Worm (Caenorhabditis elegans): ENCODE data around the gene pals-38.
A peak's percentile ranks its signal among the peaks of the same experiment; 100 is the strongest.

pals-38 gene

ce11 chrV:12488002-12488401 is 41.2 kb upstream of the pals-38 start:
- TF ChIP-seq F13H6.1 (tag; optimal IDR thresholded peaks at IDR 0.05): no peak
- TF ChIP-seq nhr-129 (tag; optimal IDR thresholded peaks at IDR 0.05): peak; percentile 44
- TF ChIP-seq sma-9 (GFP tag; optimal IDR thresholded peaks at IDR 0.05): peak; percentile 19
- TF ChIP-seq sma-9 (tag; optimal IDR thresholded peaks at IDR 0.05): no peak

- TF ChIP-seq F13H6.1 (tag; optimal IDR thresholded peaks at IDR 0.05) (peak; percentile 20), elt-3 (tag; optimal IDR thresholded peaks at IDR 0.05) (no peak), lin-13 (GFP tag; optimal IDR thresholded peaks at IDR 0.05) (no peak), R02D3.7 (tag; optimal IDR thresholded peaks at IDR 0.05) (no peak), nhr-25 (tag; optimal IDR thresholded peaks at IDR 0.05) (no peak), aly-2 (tag; optimal IDR thresholded peaks at IDR 0.05) (no peak), C34F6.9 (tag; optimal IDR thresholded peaks at IDR 0.05) (no peak), ZK546.5 (tag; optimal IDR thresholded peaks at IDR 0.05) (no peak)
These were observed 40.1 kb upstream of the pals-38 start, which contains the start of gene inx-11 for ce11 chrV:12486934-12487333. Gene inx-11, plus strand, starts transcription at chrV:12487234.

ce11 chrV:12484585-12484984 is 37.8 kb upstream of the pals-38 start, which contains the start of gene srt-39:
Gene srt-39, plus strand, starts transcription at chrV:12484885.
- TF ChIP-seq sma-3 (GFP tag; optimal IDR thresholded peaks at IDR 0.05) (no peak), nhr-21 (tag; optimal IDR thresholded peaks at IDR 0.05) (no peak), elt-3 (tag; optimal IDR thresholded peaks at IDR 0.05) (no peak), mbf-1 (tag; optimal IDR thresholded peaks at IDR 0.05) (no peak)

ce11 chrV:12478990-12479389 is 32.2 kb upstream of the pals-38 start:
- TF ChIP-seq elt-3 (tag; optimal IDR thresholded peaks at IDR 0.05) (no peak), skn-1 (tag; optimal IDR thresholded peaks at IDR 0.05) (no peak), C34F6.9 (tag; optimal IDR thresholded peaks at IDR 0.05) (peak; percentile 61), F13H6.1 (tag; optimal IDR thresholded peaks at IDR 0.05) (peak; percentile 59), mab-5 (tag; optimal IDR thresholded peaks at IDR 0.05) (no peak), lin-13 (GFP tag; optimal IDR thresholded peaks at IDR 0.05) (no peak), lsy-2 (tag; optimal IDR thresholded peaks at IDR 0.05) (peak in 1 of 2 experiments; percentile 28), nhr-6 (tag; optimal IDR thresholded peaks at IDR 0.05) (no peak), gmeb-1 (tag; optimal IDR thresholded peaks at IDR 0.05) (no peak), sma-3 (GFP tag; optimal IDR thresholded peaks at IDR 0.05) (no peak), fos-1 (tag; optimal IDR thresholded peaks at IDR 0.05) (no peak), egl-27 (tag; optimal IDR thresholded peaks at IDR 0.05) (no peak), nhr-11 (tag; optimal IDR thresholded peaks at IDR 0.05) (no peak), mdl-1 (tag; optimal IDR thresholded peaks at IDR 0.05) (no peak), nhr-237 (tag; optimal IDR thresholded peaks at IDR 0.05) (no peak), nhr-129 (tag; optimal IDR thresholded peaks at IDR 0.05) (peak; percentile 47), zag-1 (tag; optimal IDR thresholded peaks at IDR 0.05) (no peak), sem-4 (tag; optimal IDR thresholded peaks at IDR 0.05) (no peak), ama-1 (optimal IDR thresholded peaks at IDR 0.05) (no peak), sma-9 (GFP tag; optimal IDR thresholded peaks at IDR 0.05) (peak; percentile 17), sma-9 (tag; optimal IDR thresholded peaks at IDR 0.05) (no peak)

ce11 chrV:12478111-12478510 is 31.3 kb upstream of the pals-38 start, which contains the start of gene atn-1:
Gene atn-1, plus strand, starts transcription at chrV:12478411.
- TF ChIP-seq lin-39 (tag; optimal IDR thresholded peaks at IDR 0.05) (no peak), unc-62 (GFP tag; optimal IDR thresholded peaks at IDR 0.05) (no peak), sma-3 (GFP tag; optimal IDR thresholded peaks at IDR 0.05) (no peak), nhr-12 (tag; optimal IDR thresholded peaks at IDR 0.05) (no peak)

ce11 chrV:12477139-12477538 is 30.3 kb upstream of the pals-38 start:
- TF ChIP-seq nhr-77 (tag; optimal IDR thresholded peaks at IDR 0.05): no peak
- no peak for TF ChIP-seq dmd-4 (tag; optimal IDR thresholded peaks at IDR 0.05)
- no peak for TF ChIP-seq nhr-6 (tag; optimal IDR thresholded peaks at IDR 0.05)
- no peak for TF ChIP-seq ama-1 (optimal IDR thresholded peaks at IDR 0.05)
- TF ChIP-seq ztf-11 (tag; optimal IDR thresholded peaks at IDR 0.05): no peak
- TF ChIP-seq sem-4 (tag; optimal IDR thresholded peaks at IDR 0.05): no peak
- TF ChIP-seq skn-1 (tag; optimal IDR thresholded peaks at IDR 0.05): no peak
- no peak for TF ChIP-seq mbf-1 (tag; optimal IDR thresholded peaks at IDR 0.05)
- no peak for TF ChIP-seq sma-3 (GFP tag; optimal IDR thresholded peaks at IDR 0.05)
- TF ChIP-seq Y55F3AM.14 (GFP tag; optimal IDR thresholded peaks at IDR 0.05): no peak
- peak; percentile 51 for TF ChIP-seq nhr-129 (tag; optimal IDR thresholded peaks at IDR 0.05)
- TF ChIP-seq F13H6.1 (tag; optimal IDR thresholded peaks at IDR 0.05): peak; percentile 51
- TF ChIP-seq blmp-1 (tag; optimal IDR thresholded peaks at IDR 0.05; ENCODE audit: insufficient read depth): no peak
- peak; percentile 30 for TF ChIP-seq C34F6.9 (tag; optimal IDR thresholded peaks at IDR 0.05)
- no peak for TF ChIP-seq elt-1 (tag; optimal IDR thresholded peaks at IDR 0.05)
- no peak for TF ChIP-seq zag-1 (tag; optimal IDR thresholded peaks at IDR 0.05)

Data from whole organism, L2 larva.